Worm (Caenorhabditis elegans) whole organism, L3 larva: ENCODE measurements around the gene gcy-22.
A peak's percentile ranks its signal among the peaks of the same experiment; 100 is the strongest.

Experiments
- R02D3.7 ChIP-seq: fragments of 150-350 bp; optimal IDR thresholded peaks from 2 replicates; lab custom pipeline; 2014; ENCODE audit warnings: missing biosample characterization, missing genetic modification characterization
- aly-2 ChIP-seq: fragments of 150-350 bp; optimal IDR thresholded peaks from 2 replicates; lab custom pipeline; 2014; ENCODE audit warnings: missing biosample characterization, missing genetic modification characterization
- ama-1 ChIP-seq: fragments of 150-350 bp; optimal IDR thresholded peaks from 2 replicates; lab custom pipeline; 2018
- ceh-16 ChIP-seq: sonication (generic microtip); optimal IDR thresholded peaks from 2 replicates; lab custom pipeline; 2017; ENCODE audit warnings: missing biosample characterization, missing genetic modification characterization
- ceh-9 ChIP-seq: sonication (generic microtip); optimal IDR thresholded peaks from 2 replicates; lab custom pipeline; 2018; ENCODE audit warnings: missing biosample characterization, missing genetic modification characterization
- daf-12 ChIP-seq: fragments of 150-350 bp; optimal IDR thresholded peaks from 2 replicates; lab custom pipeline; 2014; ENCODE audit warnings: missing biosample characterization, missing genetic modification reagents, missing genetic modification characterization
- egl-27 ChIP-seq: sonication (generic microtip); optimal IDR thresholded peaks from 4 replicates; lab custom pipeline; 2017; ENCODE audit warnings: missing biosample characterization, missing genetic modification reagents, missing genetic modification characterization
- egl-5 ChIP-seq: fragments of 150-350 bp; optimal IDR thresholded peaks from 2 replicates; lab custom pipeline; 2017; ENCODE audit warnings: missing biosample characterization, missing genetic modification reagents, missing genetic modification characterization, inconsistent platforms
- elt-1 ChIP-seq: fragments of 150-350 bp; optimal IDR thresholded peaks from 2 replicates; lab custom pipeline; 2014; ENCODE audit warnings: missing biosample characterization, missing genetic modification characterization
- elt-2 ChIP-seq: sonication (generic microtip); optimal IDR thresholded peaks from 2 replicates; lab custom pipeline; 2016; ENCODE audit warnings: missing genetic modification reagents, mild to moderate bottlenecking, missing genetic modification characterization, missing compliant biosample characterization
- elt-3 ChIP-seq, 3 experiments: fragments of 150-350 bp in 1 of 3; sonication (generic microtip) in 2 of 3; optimal IDR thresholded peaks; 2 replicates in 2 of 3; 4 replicates in 1 of 3; lab custom pipeline; 2014 to 2017; ENCODE audit warnings: missing biosample characterization in 3 of 3, missing genetic modification characterization in 3 of 3
- eor-1 ChIP-seq, 2 experiments: fragments of 150-350 bp; optimal IDR thresholded peaks; 2 replicates each; lab custom pipeline; 2014 to 2018; ENCODE audit warnings: missing biosample characterization in 2 of 2, missing genetic modification characterization in 2 of 2
- fkh-10 ChIP-seq: sonication (generic microtip); optimal IDR thresholded peaks from 2 replicates; lab custom pipeline; 2017; ENCODE audit warnings: missing biosample characterization, missing genetic modification reagents, missing genetic modification characterization
- fkh-2 ChIP-seq: fragments of 150-350 bp; optimal IDR thresholded peaks from 2 replicates; lab custom pipeline; 2014; ENCODE audit warnings: missing biosample characterization, missing genetic modification reagents, missing genetic modification characterization
- hmg-11 ChIP-seq: sonication (generic microtip); optimal IDR thresholded peaks from 2 replicates; lab custom pipeline; 2016; ENCODE audit warnings: missing genetic modification characterization, missing compliant biosample characterization
- jun-1 ChIP-seq: fragments of 150-350 bp; optimal IDR thresholded peaks from 2 replicates; lab custom pipeline; 2014; ENCODE audit warnings: missing biosample characterization, missing genetic modification reagents, missing genetic modification characterization
- lin-15B ChIP-seq: fragments of 150-350 bp; optimal IDR thresholded peaks from 2 replicates; lab custom pipeline; 2014; ENCODE audit warnings: missing biosample characterization, missing genetic modification characterization
- lin-39 ChIP-seq: fragments of 150-350 bp; optimal IDR thresholded peaks from 2 replicates; lab custom pipeline; 2018; ENCODE audit warnings: missing biosample characterization, missing genetic modification reagents, missing genetic modification characterization
- lsy-12 ChIP-seq: sonication (generic microtip); optimal IDR thresholded peaks from 2 replicates; lab custom pipeline; 2016; ENCODE audit warnings: mild to moderate bottlenecking, missing genetic modification characterization, missing compliant biosample characterization
- mml-1 ChIP-seq: fragments of 150-350 bp; sonication (generic microtip); optimal IDR thresholded peaks from 3 replicates; lab custom pipeline; 2014; ENCODE audit warnings: missing biosample characterization, missing genetic modification characterization
- nfya-1 ChIP-seq: sonication (generic microtip); optimal IDR thresholded peaks from 2 replicates; lab custom pipeline; 2017; ENCODE audit warnings: missing genetic modification characterization, mild to moderate bottlenecking, missing compliant biosample characterization, antibody characterized with exemption, moderate library complexity; ENCODE audit not compliant: insufficient read depth
- nhr-11 ChIP-seq: fragments of 150-350 bp; optimal IDR thresholded peaks from 2 replicates; lab custom pipeline; 2014; ENCODE audit warnings: missing biosample characterization, missing genetic modification characterization
- nhr-12 ChIP-seq: fragments of 150-350 bp; optimal IDR thresholded peaks from 2 replicates; lab custom pipeline; 2014; ENCODE audit warnings: missing biosample characterization, missing genetic modification characterization
- nhr-23 ChIP-seq: fragments of 150-350 bp; optimal IDR thresholded peaks from 2 replicates; lab custom pipeline; 2014; ENCODE audit warnings: missing biosample characterization, missing genetic modification reagents, missing genetic modification characterization
- nhr-237 ChIP-seq: fragments of 150-350 bp; optimal IDR thresholded peaks from 2 replicates; lab custom pipeline; 2014; ENCODE audit warnings: missing biosample characterization, missing genetic modification characterization
- nhr-25 ChIP-seq: sonication (generic microtip); optimal IDR thresholded peaks from 2 replicates; lab custom pipeline; 2017; ENCODE audit warnings: missing biosample characterization, missing genetic modification characterization
- nhr-28 ChIP-seq: fragments of 150-350 bp; optimal IDR thresholded peaks from 2 replicates; lab custom pipeline; 2014; ENCODE audit warnings: missing biosample characterization, missing genetic modification characterization
- nhr-43 ChIP-seq: sonication (generic microtip); optimal IDR thresholded peaks from 2 replicates; lab custom pipeline; 2016; ENCODE audit warnings: mild to moderate bottlenecking, missing genetic modification characterization, missing compliant biosample characterization; ENCODE audit not compliant: poor library complexity, severe bottlenecking
- nhr-77 ChIP-seq: fragments of 150-350 bp; optimal IDR thresholded peaks from 2 replicates; lab custom pipeline; 2014; ENCODE audit warnings: missing biosample characterization, missing genetic modification characterization
- pha-4 ChIP-seq: fragments of 150-350 bp; optimal IDR thresholded peaks from 2 replicates; lab custom pipeline; 2014; ENCODE audit warnings: missing biosample characterization, missing genetic modification reagents, missing genetic modification characterization
- pqm-1 ChIP-seq: fragments of 150-350 bp; optimal IDR thresholded peaks from 2 replicates; lab custom pipeline; 2017; ENCODE audit warnings: missing biosample characterization, missing genetic modification characterization, inconsistent platforms
- sea-2 ChIP-seq: fragments of 150-350 bp; sonication (generic microtip); optimal IDR thresholded peaks from 4 replicates; lab custom pipeline; 2014; ENCODE audit warnings: missing biosample characterization, missing genetic modification reagents, missing genetic modification characterization
- snpc-4 ChIP-seq: fragments of 150-350 bp; optimal IDR thresholded peaks from 2 replicates; lab custom pipeline; 2014; ENCODE audit warnings: missing biosample characterization, missing genetic modification characterization
- tbx-2 ChIP-seq: sonication (generic microtip); optimal IDR thresholded peaks from 2 replicates; lab custom pipeline; 2016; ENCODE audit warnings: mild to moderate bottlenecking, missing genetic modification characterization, missing compliant biosample characterization
- unc-39 ChIP-seq: sonication (generic microtip); optimal IDR thresholded peaks from 4 replicates; lab custom pipeline; 2017; ENCODE audit warnings: missing biosample characterization, missing genetic modification characterization
- ztf-11 ChIP-seq: fragments of 150-350 bp; optimal IDR thresholded peaks from 2 replicates; lab custom pipeline; 2014; ENCODE audit warnings: missing biosample characterization, missing genetic modification characterization
- ztf-4 ChIP-seq: fragments of 150-350 bp; optimal IDR thresholded peaks from 2 replicates; lab custom pipeline; 2014; ENCODE audit warnings: missing biosample characterization, missing genetic modification characterization

Gene gcy-22

DNA sequence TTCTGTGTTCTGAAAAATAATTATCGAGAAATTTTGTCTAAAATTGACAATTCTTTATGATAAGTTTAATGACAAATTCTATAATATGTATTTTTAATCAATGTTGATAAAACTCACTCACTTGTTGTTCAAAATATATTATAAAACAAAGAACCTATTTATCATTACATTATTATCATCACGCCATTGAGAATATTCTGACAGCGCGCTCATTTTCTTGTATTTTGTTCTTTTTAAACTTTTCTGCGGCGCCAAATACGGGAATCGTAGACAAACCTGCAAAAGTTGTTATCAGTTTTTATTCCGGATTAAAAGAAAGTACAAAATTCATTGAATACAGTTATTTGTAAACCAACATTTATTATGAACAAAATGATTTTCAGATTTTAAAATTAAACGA, 41.5 kb upstream of the gcy-22 start:
- TF ChIP-seq nhr-12 (tag; lab: Kevin White, UChicago), result no peak
- peak; percentile 81 for TF ChIP-seq elt-2 (tag; lab: Kevin White, UChicago)
- TF ChIP-seq fkh-10 (GFP tag; lab: Kevin White, UChicago), result no peak
- peak; percentile 39 for TF ChIP-seq pqm-1
- no peak for TF ChIP-seq fkh-2

DNA sequence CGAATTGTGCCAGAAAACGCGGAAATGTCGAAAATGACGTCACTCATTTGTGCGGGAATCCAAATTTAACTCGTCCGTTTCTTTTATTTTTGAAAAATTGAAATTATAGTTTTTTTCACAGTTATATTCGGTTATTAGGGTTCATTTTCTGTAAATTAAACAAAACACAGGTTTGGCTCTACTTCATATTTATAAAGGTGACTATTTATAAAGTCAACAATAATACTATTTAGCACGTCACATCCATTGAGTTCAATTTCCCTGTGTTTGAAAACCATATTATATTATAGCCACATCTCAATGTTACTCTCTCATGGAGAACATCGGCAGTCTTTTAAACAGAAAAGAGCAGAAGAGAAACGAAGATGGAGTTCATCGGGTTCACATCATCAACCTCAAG, 37.8 kb upstream of the gcy-22 start, which contains the start of gene twk-35:
Gene twk-35, plus strand, starts transcription at position 301 of the 400 bp plus-strand sequence.
- no peak for TF ChIP-seq ztf-11 (tag; lab: Kevin White, UChicago)
- TF ChIP-seq, all 47 proteins: peak for 0

DNA sequence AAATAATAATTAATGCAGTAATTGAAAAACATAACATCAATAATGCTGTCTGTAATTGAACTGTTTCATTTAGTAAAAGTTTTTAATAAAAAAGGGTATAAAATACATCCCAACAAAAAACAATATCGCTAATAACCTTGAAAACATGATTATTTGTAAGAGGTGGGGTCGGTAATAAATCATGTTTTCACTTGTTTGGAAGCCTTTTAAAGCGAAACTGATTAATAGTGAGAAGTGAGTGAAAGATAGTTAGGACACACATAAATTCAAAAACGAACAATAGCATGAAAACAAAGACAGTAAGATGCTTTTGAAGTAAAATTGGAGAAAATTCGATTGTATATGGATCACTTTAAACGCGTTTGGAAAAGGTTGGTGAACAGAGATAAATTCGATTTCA, 36.2 kb upstream of the gcy-22 start, which contains the start of gene try-4:
Gene try-4, minus strand, starts transcription at position 74 of the 400 bp plus-strand sequence.
- TF ChIP-seq ztf-11 (tag; lab: Kevin White, UChicago), result no peak
- TF ChIP-seq nfya-1, result no peak
- TF ChIP-seq R02D3.7 (tag; lab: Kevin White, UChicago), result no peak
- peak; percentile 55 for TF ChIP-seq nhr-25 (tag; lab: Kevin White, UChicago)
- no peak for TF ChIP-seq nhr-23 (tag; lab: Kevin White, UChicago)
- TF ChIP-seq egl-27 (tag; lab: Kevin White, UChicago), result no peak
- no peak for TF ChIP-seq lsy-12 (tag; lab: Kevin White, UChicago)
- no peak for TF ChIP-seq nhr-77

DNA sequence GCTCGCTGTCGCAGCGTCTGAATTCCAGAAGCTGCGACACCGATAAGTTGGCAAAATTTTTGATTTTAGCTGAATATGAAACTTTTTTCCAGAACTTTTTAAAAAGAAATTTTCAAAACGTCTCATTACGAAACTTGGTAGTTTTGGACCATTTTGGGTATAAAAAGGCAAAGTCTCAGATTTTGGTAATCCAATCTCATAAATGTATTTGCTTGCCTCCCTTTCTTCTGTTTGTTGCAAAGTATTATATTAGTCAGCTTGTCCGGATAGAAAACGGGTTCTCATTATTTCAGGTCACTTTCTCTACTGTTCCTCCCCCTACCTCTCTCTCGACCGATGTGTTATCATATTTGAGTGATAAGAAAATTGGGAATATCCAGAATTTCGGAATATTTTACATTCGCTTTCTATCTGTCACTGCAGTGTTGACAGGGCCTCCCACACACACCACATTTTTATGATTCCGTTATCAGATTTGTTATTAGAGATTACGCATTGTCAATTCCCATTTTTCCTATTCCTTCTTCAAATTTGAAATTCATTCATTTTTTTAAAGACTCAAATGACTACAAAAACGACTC, 28.8 kb upstream of the gcy-22 start, which contains the start of gene F31D4.5:
Gene F31D4.5, plus strand, starts transcription at position 491 of the 581 bp plus-strand sequence.
- TF ChIP-seq elt-1, result no peak
- TF ChIP-seq elt-2 (tag; lab: Kevin White, UChicago), result peak; percentile 44
- TF ChIP-seq, all 47 proteins: peak for 1

DNA sequence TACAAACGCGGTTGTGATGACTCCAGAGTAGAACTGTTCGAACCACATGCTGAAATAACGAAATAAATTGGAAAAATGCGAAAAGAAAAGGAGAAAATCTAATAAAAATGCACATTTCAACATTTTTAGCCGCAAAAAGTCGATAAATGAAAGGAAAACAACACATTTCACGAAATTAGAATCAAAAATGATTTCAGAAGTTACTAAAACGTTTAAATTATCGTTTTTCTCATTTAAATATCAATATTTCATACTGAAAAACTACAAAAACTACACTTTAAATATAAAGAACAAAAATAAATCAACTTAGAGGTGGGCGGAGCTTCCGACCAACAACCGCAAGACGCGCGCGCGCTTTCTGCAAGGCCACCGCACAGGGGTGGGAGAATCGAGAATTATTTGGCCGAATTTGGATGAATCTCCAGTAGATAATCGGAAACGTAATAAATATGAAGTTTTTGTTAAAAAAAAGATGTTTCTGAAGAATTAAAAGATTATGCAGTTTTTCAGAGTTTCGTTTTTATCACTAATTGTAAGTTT, 27.1 kb upstream of the gcy-22 start, which contains the start of gene ndua-1:
Gene ndua-1, minus strand, starts transcription at position 51 of the 540 bp plus-strand sequence.
- TF ChIP-seq mml-1, result no peak
- peak; percentile 65 for TF ChIP-seq nhr-43 (tag; lab: Kevin White, UChicago)
- TF ChIP-seq snpc-4, result peak; percentile 45
- TF ChIP-seq ztf-4, result no peak
- peak; percentile 13 for TF ChIP-seq lin-39
- no peak for TF ChIP-seq jun-1 (tag; lab: Kevin White, UChicago)
- TF ChIP-seq nfya-1, result peak; percentile 59
- TF ChIP-seq nhr-77, result no peak
- TF ChIP-seq ama-1 (lab: Kevin White, UChicago), result no peak
- no peak for TF ChIP-seq elt-3 (tag; optimal IDR thresholded peaks at IDR 0.05; lab: Kevin White, UChicago)
- TF ChIP-seq aly-2 (tag; lab: Kevin White, UChicago), result no peak
- TF ChIP-seq nhr-11, result no peak
- no peak for TF ChIP-seq unc-39 (tag; lab: Kevin White, UChicago)
- TF ChIP-seq lin-15B (tag; lab: Kevin White, UChicago), result no peak
- TF ChIP-seq ceh-16, result no peak
- no peak for TF ChIP-seq eor-1 (tag; optimal IDR thresholded peaks at IDR 0.05; lab: Kevin White, UChicago)
- no peak for TF ChIP-seq pha-4
- no peak for TF ChIP-seq sea-2 (GFP tag; lab: Kevin White, UChicago)
- TF ChIP-seq nhr-237 (tag; lab: Kevin White, UChicago), result no peak
- no peak for TF ChIP-seq nhr-28 (tag; lab: Kevin White, UChicago)
- no peak for TF ChIP-seq egl-27 (tag; lab: Kevin White, UChicago)
- TF ChIP-seq nhr-12 (tag; lab: Kevin White, UChicago), result no peak
- no peak for TF ChIP-seq daf-12 (tag; lab: Kevin White, UChicago)
- no peak for TF ChIP-seq ceh-9 (tag; lab: Kevin White, UChicago)
- no peak for TF ChIP-seq egl-5
- TF ChIP-seq nhr-23 (tag; lab: Kevin White, UChicago), result peak; percentile 52
- TF ChIP-seq tbx-2, result no peak
- peak; percentile 85 for TF ChIP-seq hmg-11
